Fruit fly (Drosophila melanogaster) whole organism, pupa: ENCODE results near the gene Adck5.
A peak's percentile ranks its signal among the peaks of the same experiment; 100 is the strongest.

Source experiments
- CG10348 ChIP-seq: fragments of 200-800 bp; sonication (Bioruptor generic); IDR thresholded peaks from 2 replicates; pipeline ENCODE4 v1.3.6; 2022; ENCODE audit warnings: missing biosample characterization, missing genetic modification characterization
- CG12605 ChIP-seq: fragments of 200-800 bp; sonication (Bioruptor generic); IDR thresholded peaks from 2 replicates; pipeline ENCODE4 v1.3.6; 2022; ENCODE audit warnings: missing biosample characterization, missing genetic modification characterization
- CG13204 ChIP-seq: fragments of 200-800 bp; sonication (Bioruptor generic); optimal IDR thresholded peaks from 2 replicates; lab custom pipeline; 2018; ENCODE audit warnings: missing biosample characterization, mild to moderate bottlenecking, missing genetic modification characterization, moderate library complexity
- CG14655 ChIP-seq: fragments of 200-800 bp; sonication (Bioruptor generic); optimal IDR thresholded peaks from 3 replicates; lab custom pipeline; 2017; ENCODE audit warnings: mild to moderate bottlenecking, missing biosample characterization, missing genetic modification reagents, missing genetic modification characterization
- CG15710 ChIP-seq: fragments of 200-800 bp; sonication (Bioruptor generic); optimal IDR thresholded peaks from 2 replicates; lab custom pipeline; 2018; ENCODE audit warnings: missing biosample characterization, mild to moderate bottlenecking, missing genetic modification characterization, moderate library complexity
- CG17806 ChIP-seq: fragments of 200-800 bp; sonication (Bioruptor generic); optimal IDR thresholded peaks from 2 replicates; lab custom pipeline; 2018; ENCODE audit warnings: missing biosample characterization, mild to moderate bottlenecking, missing genetic modification characterization, moderate library complexity
- CG32121 ChIP-seq: fragments of 200-800 bp; sonication (Bioruptor generic); IDR thresholded peaks from 2 replicates; pipeline ENCODE4 v1.3.6; 2022; ENCODE audit warnings: missing biosample characterization, missing genetic modification characterization
- CG34367 ChIP-seq: fragments of 200-800 bp; sonication (Bioruptor generic); optimal IDR thresholded peaks from 2 replicates; lab custom pipeline; 2018; ENCODE audit warnings: missing biosample characterization, mild to moderate bottlenecking, missing genetic modification characterization
- CG4496 ChIP-seq: fragments of 200-800 bp; sonication (Bioruptor generic); IDR thresholded peaks from 3 replicates; pipeline ENCODE4 v1.3.6; 2022; ENCODE audit warnings: missing biosample characterization, missing genetic modification characterization
- CG8159 ChIP-seq: fragments of 200-800 bp; sonication (Bioruptor generic); optimal IDR thresholded peaks from 3 replicates; lab custom pipeline; 2018; ENCODE audit warnings: missing biosample characterization, mild to moderate bottlenecking, missing genetic modification characterization, moderate library complexity
- CG8301 ChIP-seq: fragments of 200-800 bp; sonication (Bioruptor generic); optimal IDR thresholded peaks from 2 replicates; lab custom pipeline; 2018; ENCODE audit warnings: missing biosample characterization, mild to moderate bottlenecking, missing genetic modification characterization
- CG9948 ChIP-seq: fragments of 200-800 bp; sonication (Bioruptor generic); optimal IDR thresholded peaks from 2 replicates; lab custom pipeline; 2018; ENCODE audit warnings: missing biosample characterization, mild to moderate bottlenecking, missing genetic modification characterization, moderate library complexity
- D1 ChIP-seq: fragments of 200-800 bp; sonication (Bioruptor generic); optimal IDR thresholded peaks from 2 replicates; lab custom pipeline; 2018; ENCODE audit warnings: missing biosample characterization, mild to moderate bottlenecking, missing genetic modification characterization, moderate library complexity
- EcR ChIP-seq: fragments of 200-800 bp; sonication (Bioruptor generic); optimal IDR thresholded peaks from 3 replicates; lab custom pipeline; 2019; ENCODE audit warnings: missing biosample characterization, missing genetic modification characterization, mild to moderate bottlenecking, moderate library complexity, missing genetic modification reagents
- Ets98B ChIP-seq: fragments of 200-800 bp; sonication (Bioruptor generic); IDR thresholded peaks from 2 replicates; pipeline ENCODE4 v1.3.6; 2022; ENCODE audit warnings: missing biosample characterization, missing genetic modification characterization
- Pif1A ChIP-seq: fragments of 200-800 bp; sonication (Bioruptor generic); optimal IDR thresholded peaks from 3 replicates; lab custom pipeline; 2016; ENCODE audit warnings: missing biosample characterization, missing genetic modification characterization
- Pif1B ChIP-seq: fragments of 200-800 bp; sonication (Bioruptor generic); optimal IDR thresholded peaks from 3 replicates; lab custom pipeline; 2016; ENCODE audit warnings: missing biosample characterization, missing genetic modification characterization
- Snoo ChIP-seq: fragments of 200-800 bp; sonication (Bioruptor generic); optimal IDR thresholded peaks from 3 replicates; lab custom pipeline; 2017; ENCODE audit warnings: missing biosample characterization, mild to moderate bottlenecking, missing genetic modification characterization, inconsistent platforms
- fd96Ca ChIP-seq: fragments of 200-800 bp; sonication (Bioruptor generic); IDR thresholded peaks from 3 replicates; pipeline ENCODE4 v1.3.6; 2022; ENCODE audit warnings: missing biosample characterization, missing genetic modification characterization
- gl ChIP-seq: fragments of 200-800 bp; sonication (Bioruptor generic); optimal IDR thresholded peaks from 2 replicates; lab custom pipeline; 2018; ENCODE audit warnings: missing biosample characterization, mild to moderate bottlenecking, missing genetic modification characterization
- rn ChIP-seq: fragments of 200-800 bp; sonication (Bioruptor generic); IDR thresholded peaks from 2 replicates; pipeline ENCODE4 v1.3.6; 2022; ENCODE audit warnings: missing biosample characterization, missing genetic modification characterization

Gene Adck5

DNA sequence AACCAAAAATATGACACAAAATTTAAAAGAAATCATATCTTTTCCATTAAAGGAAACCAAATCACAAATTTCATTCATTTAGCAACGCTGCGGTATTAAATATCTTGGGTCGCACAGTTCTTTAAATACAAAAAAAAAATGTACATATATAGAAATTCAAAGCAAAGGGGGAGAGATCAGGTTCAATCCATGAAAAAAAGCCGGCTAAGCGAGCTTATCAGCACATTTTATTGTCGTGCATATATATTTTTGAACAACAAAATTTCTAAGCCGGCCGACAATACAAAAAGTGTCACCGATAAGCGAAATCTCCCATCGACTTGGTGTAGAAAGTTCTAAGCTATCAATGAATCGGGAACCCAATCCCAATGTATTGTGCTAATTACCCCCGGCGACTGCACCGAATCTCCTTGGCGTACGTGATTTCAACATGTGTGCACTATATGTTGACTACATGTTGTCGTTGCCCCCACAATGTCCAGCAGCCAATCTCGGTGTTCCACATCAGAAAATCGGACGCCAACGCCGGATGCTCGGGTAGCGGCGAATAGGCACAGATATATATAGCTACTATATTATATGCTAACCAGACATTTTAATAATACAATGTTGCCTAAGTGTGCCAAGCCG lies 34.3 kb downstream of the Adck5 start:
- TF ChIP-seq gl (tag; lab: Kevin White, UChicago) (no peak), Pif1A (no peak), CG14655 (GFP tag; lab: Kevin White, UChicago) (no peak), CG17806 (tag; lab: Kevin White, UChicago) (no peak), CG4496 (GFP tag; lab: Robert Waterston, UW) (no peak), Snoo (tag; lab: Kevin White, UChicago) (no peak), CG10348 (GFP tag; lab: Robert Waterston, UW) (no peak), CG8301 (tag; lab: Kevin White, UChicago) (no peak), CG9948 (tag; lab: Kevin White, UChicago) (no peak), rn (no peak), Pif1B (GFP tag; lab: Kevin White, UChicago) (no peak), CG15710 (tag; lab: Kevin White, UChicago) (no peak), D1 (tag; lab: Kevin White, UChicago) (no peak), CG13204 (GFP tag; lab: Kevin White, UChicago) (no peak), CG32121 (GFP tag; lab: Robert Waterston, UW) (no peak), CG8159 (tag; lab: Kevin White, UChicago) (no peak)
- TF ChIP-seq, all 21 proteins: peak for 0

DNA sequence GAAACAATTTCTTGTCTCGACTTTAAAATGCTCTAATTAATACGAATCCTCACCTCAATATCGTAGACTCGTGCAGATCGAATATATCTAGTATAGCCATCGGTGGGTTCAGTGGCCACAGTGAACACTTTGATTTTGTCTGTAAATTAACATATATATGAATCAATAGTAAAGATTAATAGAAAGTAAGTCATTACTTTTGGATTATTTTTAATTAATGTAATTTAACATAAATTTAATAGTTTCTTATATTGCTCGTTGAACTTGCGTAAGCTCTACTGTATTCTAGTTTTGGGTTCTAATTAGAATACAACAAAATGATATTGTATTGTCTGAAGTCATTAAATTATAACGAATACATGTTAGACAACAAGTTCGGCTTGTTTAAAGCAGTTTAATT lies 35.2 kb downstream of the Adck5 start:
- TF ChIP-seq CG13204 (GFP tag; lab: Kevin White, UChicago) (no peak), CG15710 (tag; lab: Kevin White, UChicago) (no peak), CG4496 (GFP tag; lab: Robert Waterston, UW) (no peak), Pif1A (no peak), fd96Ca (no peak), Ets98B (GFP tag; lab: Robert Waterston, UW) (no peak), Snoo (tag; lab: Kevin White, UChicago) (no peak), CG34367 (tag; lab: Kevin White, UChicago) (no peak), CG32121 (GFP tag; lab: Robert Waterston, UW) (no peak), Pif1B (GFP tag; lab: Kevin White, UChicago) (no peak), CG9948 (tag; lab: Kevin White, UChicago) (no peak), CG17806 (tag; lab: Kevin White, UChicago) (no peak), CG10348 (GFP tag; lab: Robert Waterston, UW) (no peak), EcR (GFP tag; lab: Kevin White, UChicago) (no peak), gl (tag; lab: Kevin White, UChicago) (no peak), rn (no peak), CG14655 (GFP tag; lab: Kevin White, UChicago) (no peak), D1 (tag; lab: Kevin White, UChicago) (no peak)

DNA sequence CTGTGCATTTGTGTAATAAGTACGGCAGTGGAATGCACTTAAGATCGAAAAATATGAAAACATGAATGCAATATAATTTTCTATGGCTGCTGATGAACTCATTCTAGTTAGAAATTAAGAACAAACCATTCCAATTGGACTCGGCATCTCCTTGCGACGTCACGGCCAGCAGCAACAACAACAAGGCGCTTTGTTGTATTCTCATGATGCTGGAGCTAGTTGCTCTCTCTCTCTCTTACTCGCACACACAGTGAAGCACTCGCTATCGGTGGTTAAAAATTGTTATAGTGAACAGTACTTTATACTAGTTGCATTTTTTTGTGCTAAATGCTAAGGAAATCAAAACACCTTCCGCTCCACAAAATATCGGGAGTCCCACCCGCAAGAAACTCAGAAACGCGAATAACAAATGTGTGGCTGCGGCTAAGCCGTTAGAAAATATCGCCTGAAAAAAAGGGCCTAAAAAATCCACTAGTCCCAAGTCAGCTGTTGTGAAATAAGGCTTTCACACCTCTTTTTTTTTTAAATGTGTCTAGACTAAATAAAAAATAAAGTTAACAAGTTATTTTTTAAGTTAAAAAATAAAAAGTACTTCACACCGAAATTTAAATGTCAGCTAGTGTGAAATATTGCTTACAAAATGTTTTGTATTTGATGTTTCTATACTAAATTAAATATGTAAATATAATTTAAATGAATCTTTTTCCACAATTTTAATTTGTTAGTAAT lies 36.2 kb downstream of the Adck5 start, which contains the start of gene Plod:
Gene Plod, minus strand, starts transcription at position 409 of the 729 bp plus-strand sequence.
- TF ChIP-seq EcR (GFP tag; lab: Kevin White, UChicago), result no peak
- TF ChIP-seq CG12605 (GFP tag; lab: Robert Waterston, UW), result peak; percentile 61; the same call in 1 of the 2 replicates
- no peak for TF ChIP-seq Pif1B (GFP tag; lab: Kevin White, UChicago)
- TF ChIP-seq D1 (tag; lab: Kevin White, UChicago), result peak; percentile 54
- TF ChIP-seq CG4496 (GFP tag; lab: Robert Waterston, UW), result peak; percentile 50; the same call in 1 of the 3 replicates
- TF ChIP-seq CG15710 (tag; lab: Kevin White, UChicago), result peak; percentile 13
- peak; percentile 31; the same call in 1 of the 2 replicates for TF ChIP-seq Ets98B (GFP tag; lab: Robert Waterston, UW)

DNA sequence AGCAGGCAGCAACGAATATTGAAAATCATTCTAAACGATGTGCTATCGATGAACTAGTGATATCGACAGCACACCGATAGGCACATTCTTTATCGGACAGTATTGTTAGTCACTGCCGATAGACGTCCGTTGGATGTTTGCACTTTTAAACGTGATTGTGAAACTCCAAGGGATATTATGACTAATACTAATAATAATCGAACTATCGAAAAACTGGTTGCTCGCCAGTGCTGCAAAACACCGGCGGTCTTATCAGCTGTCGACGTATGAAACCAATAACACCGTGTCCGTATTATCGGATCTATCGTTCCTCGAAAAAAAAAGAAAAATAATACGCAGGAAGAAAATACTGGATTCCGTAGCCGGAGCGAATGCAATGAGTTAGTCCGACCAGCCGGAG lies 40.9 kb downstream of the Adck5 start, which contains the start of the genes Ube3a and CG7600:
Gene Ube3a, minus strand, starts transcription at position 67 of the 400 bp plus-strand sequence.
Gene CG7600, plus strand, starts transcription at position 270 of the 400 bp plus-strand sequence.
- TF ChIP-seq CG10348 (GFP tag; lab: Robert Waterston, UW) (no peak), gl (tag; lab: Kevin White, UChicago) (peak; percentile 13), CG9948 (tag; lab: Kevin White, UChicago) (no peak), fd96Ca (peak; percentile 59; the same call in 2 of the 3 replicates), CG13204 (GFP tag; lab: Kevin White, UChicago) (no peak), Ets98B (GFP tag; lab: Robert Waterston, UW) (peak; percentile 31; the same call in 1 of the 2 replicates), EcR (GFP tag; lab: Kevin White, UChicago) (peak; percentile 26), CG34367 (tag; lab: Kevin White, UChicago) (no peak), CG4496 (GFP tag; lab: Robert Waterston, UW) (0 out of 3 replicates have a peak, but pooled peaks have one; percentile 57), Pif1B (GFP tag; lab: Kevin White, UChicago) (no peak), CG32121 (GFP tag; lab: Robert Waterston, UW) (0 out of 2 replicates have a peak, but pooled peaks have one; percentile 22), CG8301 (tag; lab: Kevin White, UChicago) (peak; percentile 12), Pif1A (no peak), CG12605 (GFP tag; lab: Robert Waterston, UW) (0 out of 2 replicates have a peak, but pooled peaks have one; percentile 16), CG15710 (tag; lab: Kevin White, UChicago) (peak; percentile 15), CG17806 (tag; lab: Kevin White, UChicago) (no peak), CG8159 (tag; lab: Kevin White, UChicago) (peak; percentile 22), CG14655 (GFP tag; lab: Kevin White, UChicago) (no peak), Snoo (tag; lab: Kevin White, UChicago) (peak; percentile 21), rn (no peak), D1 (tag; lab: Kevin White, UChicago) (no peak)
